Fruit fly (Drosophila melanogaster) whole organism, embryonic: ENCODE results near the gene CG12539.

ENCODE experiments used
- Bgb ChIP-seq: fragments of 200-800 bp; sonication (Bioruptor generic); IDR thresholded peaks from 2 replicates; pipeline ENCODE4 v1.3.6; 2022; ENCODE audit warnings: missing biosample characterization, missing genetic modification characterization; ENCODE audit not compliant: partially characterized antibody
- Blimp-1 ChIP-seq: fragments of 200-800 bp; sonication (Bioruptor generic); optimal IDR thresholded peaks from 3 replicates; lab custom pipeline; 2018; ENCODE audit warnings: missing biosample characterization, missing genetic modification characterization, mild to moderate bottlenecking, moderate library complexity, missing genetic modification reagents
- CG13287 ChIP-seq: fragments of 200-800 bp; sonication (Bioruptor generic); IDR thresholded peaks from 2 replicates; pipeline ENCODE4 v1.3.6; 2022; ENCODE audit warnings: missing biosample characterization, missing genetic modification characterization; ENCODE audit not compliant: partially characterized antibody
- CG14860 ChIP-seq: fragments of 200-800 bp; sonication (Bioruptor generic); IDR thresholded peaks from 3 replicates; pipeline ENCODE4 v1.3.6; 2022; ENCODE audit warnings: missing biosample characterization, missing genetic modification characterization; ENCODE audit not compliant: partially characterized antibody
- CG17359 ChIP-seq: fragments of 200-800 bp; sonication (Bioruptor generic); optimal IDR thresholded peaks from 3 replicates; lab custom pipeline; 2018; ENCODE audit warnings: missing biosample characterization, mild to moderate bottlenecking, missing genetic modification characterization, moderate library complexity
- CG18262 ChIP-seq: fragments of 200-800 bp; optimal IDR thresholded peaks from 3 replicates; lab custom pipeline; 2019; ENCODE audit warnings: missing biosample characterization, mild to moderate bottlenecking, missing genetic modification characterization, moderate library complexity
- CG18619 ChIP-seq: fragments of 200-800 bp; sonication (Bioruptor generic); optimal IDR thresholded peaks from 3 replicates; lab custom pipeline; 2017; ENCODE audit warnings: missing biosample characterization, mild to moderate bottlenecking, missing genetic modification characterization
- CG2712 ChIP-seq: fragments of 200-800 bp; optimal IDR thresholded peaks from 3 replicates; lab custom pipeline; 2019; ENCODE audit warnings: missing biosample characterization, mild to moderate bottlenecking, missing genetic modification characterization, moderate library complexity
- CG31441 ChIP-seq: fragments of 200-800 bp; sonication (Bioruptor generic); IDR thresholded peaks from 2 replicates; pipeline ENCODE4 v1.3.6; 2022; ENCODE audit warnings: missing biosample characterization, missing genetic modification characterization
- CG3838 ChIP-seq: fragments of 200-800 bp; sonication (Bioruptor generic); optimal IDR thresholded peaks from 3 replicates; lab custom pipeline; 2016; ENCODE audit warnings: missing biosample characterization, missing genetic modification characterization
- CG4617 ChIP-seq: fragments of 200-800 bp; sonication (Bioruptor generic); optimal IDR thresholded peaks from 3 replicates; lab custom pipeline; 2016; ENCODE audit warnings: missing biosample characterization, missing genetic modification characterization, borderline replicate concordance
- CG6272 ChIP-seq: fragments of 200-800 bp; sonication (Bioruptor generic); IDR thresholded peaks from 2 replicates; pipeline ENCODE4 v1.3.6; 2022; ENCODE audit warnings: missing biosample characterization, missing genetic modification characterization
- CG6791 ChIP-seq: fragments of 200-800 bp; sonication (Bioruptor generic); IDR thresholded peaks from 3 replicates; pipeline ENCODE4 v1.3.6; 2022; ENCODE audit warnings: missing biosample characterization, missing genetic modification characterization; ENCODE audit not compliant: partially characterized antibody
- CG7556 ChIP-seq: fragments of 200-800 bp; sonication (Bioruptor generic); optimal IDR thresholded peaks from 2 replicates; lab custom pipeline; 2017; ENCODE audit warnings: missing biosample characterization, mild to moderate bottlenecking, missing genetic modification characterization
- CG9437 ChIP-seq: fragments of 200-800 bp; sonication (Bioruptor generic); optimal IDR thresholded peaks from 2 replicates; lab custom pipeline; 2018; ENCODE audit warnings: missing biosample characterization, mild to moderate bottlenecking, missing genetic modification characterization
- CG9817 ChIP-seq: fragments of 200-800 bp; sonication (Bioruptor generic); optimal IDR thresholded peaks from 2 replicates; lab custom pipeline; 2018; ENCODE audit warnings: missing biosample characterization, mild to moderate bottlenecking, missing genetic modification characterization, moderate library complexity
- Deaf1 ChIP-seq: fragments of 200-800 bp; optimal IDR thresholded peaks from 3 replicates; lab custom pipeline; 2019; ENCODE audit warnings: missing biosample characterization, mild to moderate bottlenecking, missing genetic modification characterization, moderate library complexity
- Dp ChIP-seq: fragments of 200-800 bp; sonication (Bioruptor generic); optimal IDR thresholded peaks from 2 replicates; lab custom pipeline; 2018; ENCODE audit warnings: missing biosample characterization, mild to moderate bottlenecking, missing genetic modification characterization, moderate library complexity
- HLH4C ChIP-seq: fragments of 200-800 bp; sonication (Bioruptor generic); IDR thresholded peaks from 3 replicates; pipeline ENCODE4 v1.3.6; 2022; ENCODE audit warnings: missing biosample characterization, missing genetic modification characterization; ENCODE audit not compliant: partially characterized antibody
- Neu2 ChIP-seq: fragments of 200-800 bp; sonication (Bioruptor generic); optimal IDR thresholded peaks from 3 replicates; lab custom pipeline; 2016; ENCODE audit warnings: missing biosample characterization, missing genetic modification characterization, borderline replicate concordance
- Nf-YB ChIP-seq: fragments of 200-800 bp; sonication (Bioruptor generic); optimal IDR thresholded peaks from 3 replicates; lab custom pipeline; 2019; ENCODE audit warnings: missing biosample characterization, mild to moderate bottlenecking, missing genetic modification characterization, moderate library complexity
- Pdp1 ChIP-seq, 2 experiments: fragments of 200-800 bp; sonication (Bioruptor generic); optimal IDR thresholded peaks; 3 replicates each; lab custom pipeline; 2016; ENCODE audit warnings: missing biosample characterization in 2 of 2, missing genetic modification characterization in 2 of 2, mild to moderate bottlenecking in 1 of 2, moderate library complexity in 1 of 2
- Scr ChIP-seq: fragments of 200-800 bp; sonication (Bioruptor generic); IDR thresholded peaks from 2 replicates; pipeline ENCODE4 v1.3.6; 2022; ENCODE audit warnings: missing biosample characterization, missing genetic modification characterization; ENCODE audit not compliant: partially characterized antibody
- YL-1 ChIP-seq: fragments of 200-800 bp; sonication (Bioruptor generic); optimal IDR thresholded peaks from 3 replicates; lab custom pipeline; 2017; ENCODE audit warnings: missing biosample characterization, mild to moderate bottlenecking, missing genetic modification characterization
- amos ChIP-seq: fragments of 200-800 bp; sonication (Bioruptor generic); IDR thresholded peaks from 2 replicates; pipeline ENCODE4 v1.3.6; 2022; ENCODE audit warnings: missing biosample characterization, missing genetic modification characterization; ENCODE audit not compliant: partially characterized antibody
- ash1 ChIP-seq: fragments of 200-800 bp; sonication (Bioruptor generic); optimal IDR thresholded peaks from 2 replicates; lab custom pipeline; 2018; ENCODE audit warnings: missing biosample characterization, mild to moderate bottlenecking, missing genetic modification characterization
- bsh ChIP-seq, 2 experiments: fragments of 200-800 bp; sonication (Bioruptor generic); optimal IDR thresholded peaks; 2 replicates each; lab custom pipeline; 2017 to 2018; ENCODE audit warnings: mild to moderate bottlenecking in 2 of 2, missing biosample characterization in 2 of 2, missing genetic modification characterization in 2 of 2, moderate library complexity in 1 of 2
- chinmo ChIP-seq: fragments of 200-800 bp; sonication (Bioruptor generic); IDR thresholded peaks from 4 replicates; pipeline ENCODE4 v1.3.6; 2022; ENCODE audit warnings: missing biosample characterization, missing genetic modification characterization; ENCODE audit not compliant: partially characterized antibody
- chn ChIP-seq: fragments of 200-800 bp; sonication (Bioruptor generic); optimal IDR thresholded peaks from 2 replicates; lab custom pipeline; 2016; ENCODE audit warnings: missing biosample characterization, missing genetic modification characterization
- crol ChIP-seq: fragments of 200-800 bp; sonication (Bioruptor generic); IDR thresholded peaks from 2 replicates; pipeline ENCODE4 v1.3.6; 2022; ENCODE audit warnings: missing biosample characterization, missing genetic modification characterization
- crp ChIP-seq, 2 experiments: fragments of 200-800 bp; sonication (Bioruptor generic); optimal IDR thresholded peaks; 2 replicates in 1 of 2; 3 replicates in 1 of 2; lab custom pipeline; 2017; ENCODE audit warnings: missing biosample characterization in 2 of 2, missing genetic modification characterization in 2 of 2, mild to moderate bottlenecking in 1 of 2, moderate library complexity in 1 of 2
- dati ChIP-seq: fragments of 200-800 bp; sonication (Bioruptor generic); IDR thresholded peaks from 2 replicates; pipeline ENCODE4 v1.3.6; 2022; ENCODE audit warnings: missing biosample characterization, missing genetic modification characterization
- ewg ChIP-seq: fragments of 200-800 bp; sonication (Bioruptor generic); optimal IDR thresholded peaks from 3 replicates; lab custom pipeline; 2017; ENCODE audit warnings: mild to moderate bottlenecking, missing biosample characterization, missing genetic modification reagents, missing genetic modification characterization
- insv ChIP-seq, 2 experiments: fragments of 200-800 bp; sonication (Bioruptor generic); optimal IDR thresholded peaks; 3 replicates each; lab custom pipeline; 2016 to 2018; ENCODE audit warnings: missing biosample characterization in 2 of 2, missing genetic modification characterization in 2 of 2
- pb ChIP-seq: fragments of 200-800 bp; sonication (Bioruptor generic); optimal IDR thresholded peaks from 3 replicates; lab custom pipeline; 2016; ENCODE audit warnings: missing biosample characterization, missing genetic modification characterization
- phol ChIP-seq: fragments of 200-800 bp; sonication (Bioruptor generic); optimal IDR thresholded peaks from 3 replicates; lab custom pipeline; 2018; ENCODE audit warnings: missing biosample characterization, mild to moderate bottlenecking, missing genetic modification characterization, moderate library complexity
- pnt ChIP-seq: fragments of 200-800 bp; sonication (Bioruptor generic); optimal IDR thresholded peaks from 3 replicates; lab custom pipeline; 2016; ENCODE audit warnings: missing biosample characterization, missing genetic modification characterization
- ssp ChIP-seq: fragments of 200-800 bp; sonication (Bioruptor generic); IDR thresholded peaks from 2 replicates; pipeline ENCODE4 v1.3.6; 2022; ENCODE audit warnings: missing biosample characterization, missing genetic modification characterization
- unc-4 ChIP-seq: fragments of 200-800 bp; sonication (Bioruptor generic); IDR thresholded peaks from 2 replicates; pipeline ENCODE4 v1.3.6; 2022; ENCODE audit warnings: missing biosample characterization, missing genetic modification characterization; ENCODE audit not compliant: partially characterized antibody
- unpg ChIP-seq: fragments of 200-800 bp; sonication (Bioruptor generic); optimal IDR thresholded peaks from 3 replicates; lab custom pipeline; 2018; ENCODE audit warnings: missing biosample characterization, mild to moderate bottlenecking, missing genetic modification characterization, moderate library complexity
- wdn ChIP-seq: fragments of 200-800 bp; sonication (Bioruptor generic); IDR thresholded peaks from 2 replicates; pipeline ENCODE4 v1.3.6; 2022; ENCODE audit warnings: missing biosample characterization, missing genetic modification characterization
- zen2 ChIP-seq: fragments of 200-800 bp; sonication (Bioruptor generic); IDR thresholded peaks from 3 replicates; pipeline ENCODE4 v1.3.6; 2022; ENCODE audit warnings: missing biosample characterization, missing genetic modification characterization; ENCODE audit not compliant: partially characterized antibody

Gene CG12539

DNA sequence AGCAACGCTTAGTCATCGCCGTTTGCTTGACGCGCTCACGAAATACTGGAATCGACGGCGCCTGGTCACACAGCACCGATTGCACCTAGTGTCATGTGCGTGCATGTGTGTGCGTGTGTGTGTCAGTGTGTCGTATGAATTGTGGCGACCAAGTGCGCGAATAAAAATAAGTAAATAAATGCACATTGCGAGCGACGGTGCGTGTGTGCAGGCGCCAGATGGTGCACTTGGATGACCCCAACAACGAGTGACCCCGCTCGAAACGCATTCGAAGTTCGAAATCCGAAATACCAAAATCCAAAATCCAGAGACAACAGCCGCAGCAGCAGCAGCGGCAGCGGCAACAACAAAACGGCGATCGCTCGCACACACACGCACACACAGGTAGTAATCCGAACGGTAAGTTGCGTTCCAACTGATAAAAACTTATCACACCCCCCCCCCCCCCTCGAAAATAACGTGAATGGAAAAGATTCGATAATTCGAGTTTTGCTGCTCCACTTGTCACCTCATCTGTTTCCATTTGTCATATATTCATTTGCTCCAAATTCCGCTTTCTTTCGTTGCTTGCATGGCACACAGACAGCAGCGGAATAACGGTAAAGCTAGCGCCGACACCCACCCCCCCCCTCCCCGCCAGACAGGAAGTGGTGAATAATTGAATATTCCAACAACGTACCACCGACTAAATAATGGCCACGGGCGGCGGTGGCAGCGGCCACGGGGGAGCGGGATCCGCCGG is 11.8 kb downstream of the CG12539 start, which contains the start of gene CG14411 (continued):
- TF ChIP-seq bsh (GFP tag; optimal IDR thresholded peaks at IDR 0.05; lab: Kevin White, UChicago) (no peak), CG4617 (GFP tag; lab: Kevin White, UChicago) (peak; percentile 8), insv (GFP tag; optimal IDR thresholded peaks at IDR 0.05; lab: Kevin White, UChicago) (peak in 1 of 2 experiments; percentile 11)

dm6 chrX:14831713-14832561 is 12.6 kb downstream of the CG12539 start, which contains the start of gene CG14408:
Gene CG14408 (minus strand): TSS chrX:14832033.
- TF ChIP-seq crp (GFP tag; optimal IDR thresholded peaks at IDR 0.05; lab: Kevin White, UChicago) (peak in 1 of 2 experiments; percentile 75), CG3838 (GFP tag; lab: Kevin White, UChicago) (no peak), ash1 (no peak), pb (GFP tag; lab: Kevin White, UChicago) (no peak), CG9437 (GFP tag; lab: Kevin White, UChicago) (peak; percentile 33), pnt (GFP tag; lab: Kevin White, UChicago) (no peak), CG17359 (tag; lab: Kevin White, UChicago) (peak; percentile 2), Blimp-1 (GFP tag; lab: Kevin White, UChicago) (peak; percentile 6), unc-4 (GFP tag; lab: Robert Waterston, UW) (peak; percentile 66), Bgb (GFP tag; lab: Robert Waterston, UW) (peak; percentile 43), crol (GFP tag; lab: Robert Waterston, UW) (peak; percentile 59), chinmo (peak; percentile 24; the same call in 1 of the 4 replicates), CG18262 (tag; lab: Kevin White, UChicago) (no peak), CG18619 (GFP tag; lab: Kevin White, UChicago) (no peak), CG2712 (tag; lab: Kevin White, UChicago) (peak; percentile 20), phol (tag; lab: Kevin White, UChicago) (peak; percentile 22), CG6272 (GFP tag; lab: Robert Waterston, UW) (peak; percentile 14; the same call in 1 of the 2 replicates), Pdp1 (GFP tag; optimal IDR thresholded peaks at IDR 0.05; lab: Kevin White, UChicago) (peak in 1 of 2 experiments; percentile 72), Scr (peak; percentile 65), ewg (no peak), wdn (no peak), dati (no peak), CG9817 (no peak), ssp (GFP tag; lab: Robert Waterston, UW) (0 out of 2 replicates have a peak, but pooled peaks have one; percentile 13), amos (peak; percentile 66; the same call in 1 of the 2 replicates), Neu2 (GFP tag; lab: Kevin White, UChicago) (no peak), YL-1 (GFP tag; lab: Kevin White, UChicago) (no peak), CG13287 (GFP tag; lab: Robert Waterston, UW) (peak; percentile 77), HLH4C (peak; percentile 9; the same call in 1 of the 3 replicates), Deaf1 (tag; lab: Kevin White, UChicago) (peak; percentile 9), unpg (GFP tag; lab: Kevin White, UChicago) (peak; percentile 3), Dp (GFP tag; lab: Kevin White, UChicago) (peak; percentile 39), Nf-YB (GFP tag; lab: Kevin White, UChicago) (peak; percentile 3), CG6791 (GFP tag; lab: Robert Waterston, UW) (no peak), CG31441 (GFP tag; lab: Robert Waterston, UW) (0 out of 2 replicates have a peak, but pooled peaks have one; percentile 46), CG7556 (peak; percentile 10), chn (GFP tag; lab: Kevin White, UChicago) (no peak), CG14860 (GFP tag; lab: Robert Waterston, UW) (0 out of 3 replicates have a peak, but pooled peaks have one; percentile 6), zen2 (GFP tag; lab: Robert Waterston, UW) (peak; percentile 40; the same call in 1 of the 3 replicates)
